Worm (Caenorhabditis elegans) whole organism, L4 larva: ENCODE results near the gene pgap-3.

ENCODE experiments used
- R02D3.7 ChIP-seq: fragments of 150-350 bp; sonication (generic microtip); optimal IDR thresholded peaks from 3 replicates; lab custom pipeline; 2014; ENCODE audit warnings: missing biosample characterization, missing genetic modification characterization
- Y48G9A.11 ChIP-seq: fragments of 200-800 bp; sonication (Bioruptor generic); IDR thresholded peaks from 2 replicates; pipeline ENCODE4 v1.3.6; 2022; ENCODE audit warnings: missing genetic modification reagents, missing genetic modification characterization, missing compliant biosample characterization
- ZK337.2 ChIP-seq: fragments of 200-800 bp; sonication (Bioruptor generic); IDR thresholded peaks from 2 replicates; pipeline ENCODE4 v1.3.6; 2022; ENCODE audit warnings: missing genetic modification reagents, missing genetic modification characterization, missing compliant biosample characterization
- ZK546.5 ChIP-seq, 2 experiments: sonication (generic microtip); optimal IDR thresholded peaks; 2 replicates each; lab custom pipeline; 2017; ENCODE audit warnings: missing biosample characterization in 2 of 2, missing genetic modification characterization in 2 of 2
- aha-1 ChIP-seq: fragments of 150-350 bp; peaks from one replicate; lab custom pipeline; 2014; ENCODE audit warnings: missing biosample characterization, missing genetic modification characterization
- ama-1 ChIP-seq: fragments of 150-350 bp; optimal IDR thresholded peaks from 2 replicates; lab custom pipeline; 2014; ENCODE audit warnings: inconsistent platforms, mixed read lengths
- ceh-28 ChIP-seq: fragments of 150-350 bp; optimal IDR thresholded peaks from 2 replicates; lab custom pipeline; 2014; ENCODE audit warnings: missing biosample characterization, missing genetic modification reagents, missing genetic modification characterization
- ceh-82 ChIP-seq: sonication (generic microtip); optimal IDR thresholded peaks from 2 replicates; lab custom pipeline; 2017; ENCODE audit warnings: missing biosample characterization, missing genetic modification characterization
- cey-2 ChIP-seq: sonication (generic microtip); optimal IDR thresholded peaks from 3 replicates; lab custom pipeline; 2017; ENCODE audit warnings: missing genetic modification characterization, mild to moderate bottlenecking, missing compliant biosample characterization, antibody characterized with exemption, borderline replicate concordance; ENCODE audit not compliant: insufficient read depth
- daf-19 ChIP-seq: fragments of 200-800 bp; sonication (Bioruptor generic); conservative IDR thresholded peaks from 2 replicates; pipeline ENCODE4 v1.3.6; 2022; ENCODE audit warnings: missing genetic modification characterization, missing compliant biosample characterization
- dmd-6 ChIP-seq: fragments of 200-800 bp; sonication (Bioruptor generic); IDR thresholded peaks from 2 replicates; pipeline ENCODE4 v1.3.6; 2022; ENCODE audit warnings: missing genetic modification reagents, missing genetic modification characterization, missing compliant biosample characterization
- dmd-8 ChIP-seq: fragments of 200-800 bp; sonication (Bioruptor generic); IDR thresholded peaks from 2 replicates; pipeline ENCODE4 v1.3.6; 2022; ENCODE audit warnings: missing genetic modification characterization, missing compliant biosample characterization
- dpl-1 ChIP-seq: fragments of 150-350 bp; optimal IDR thresholded peaks from 2 replicates; lab custom pipeline; 2014; ENCODE audit warnings: missing biosample characterization, missing genetic modification reagents, missing genetic modification characterization
- duxl-1 ChIP-seq: sonication (generic microtip); optimal IDR thresholded peaks from 2 replicates; lab custom pipeline; 2016; ENCODE audit warnings: mild to moderate bottlenecking, missing genetic modification characterization, moderate library complexity, missing compliant biosample characterization; ENCODE audit not compliant: poor library complexity
- dve-1 ChIP-seq: sonication (generic microtip); optimal IDR thresholded peaks from 2 replicates; lab custom pipeline; 2017; ENCODE audit warnings: antibody characterized with exemption, mild to moderate bottlenecking, missing genetic modification characterization, missing compliant biosample characterization; ENCODE audit not compliant: insufficient read depth
- egl-27 ChIP-seq: sonication (generic microtip); optimal IDR thresholded peaks from 3 replicates; lab custom pipeline; 2017; ENCODE audit warnings: missing biosample characterization, missing genetic modification reagents, missing genetic modification characterization
- hlh-11 ChIP-seq: fragments of 200-800 bp; sonication (Bioruptor generic); optimal IDR thresholded peaks from 2 replicates; lab custom pipeline; 2018; ENCODE audit warnings: mild to moderate bottlenecking, missing genetic modification characterization, missing compliant biosample characterization
- hlh-30 ChIP-seq: sonication (generic microtip); optimal IDR thresholded peaks from 2 replicates; lab custom pipeline; 2017; ENCODE audit warnings: antibody characterized with exemption, mild to moderate bottlenecking, missing genetic modification characterization, missing compliant biosample characterization; ENCODE audit not compliant: insufficient read depth
- hmg-1.1 ChIP-seq: fragments of 200-800 bp; sonication (Bioruptor generic); IDR thresholded peaks from 2 replicates; pipeline ENCODE4 v1.3.6; 2022; ENCODE audit warnings: missing genetic modification reagents, missing genetic modification characterization, missing compliant biosample characterization
- jun-1 ChIP-seq: fragments of 150-350 bp; optimal IDR thresholded peaks from 2 replicates; lab custom pipeline; 2014; ENCODE audit warnings: missing biosample characterization, missing genetic modification reagents, missing genetic modification characterization
- lin-38 ChIP-seq: fragments of 200-800 bp; sonication (Bioruptor generic); IDR thresholded peaks from 2 replicates; pipeline ENCODE4 v1.3.6; 2022; ENCODE audit warnings: missing genetic modification reagents, missing genetic modification characterization, missing compliant biosample characterization
- madf-5 ChIP-seq, 2 experiments: fragments of 200-800 bp; sonication (Bioruptor generic); IDR thresholded peaks; 2 replicates each; pipeline ENCODE4 v1.3.6; 2022; ENCODE audit warnings: missing compliant biosample characterization in 2 of 2, missing genetic modification characterization in 2 of 2
- madf-9 ChIP-seq: fragments of 200-800 bp; sonication (Bioruptor generic); conservative IDR thresholded peaks from 2 replicates; pipeline ENCODE4 v1.3.6; 2022; ENCODE audit warnings: missing genetic modification reagents, missing genetic modification characterization, missing compliant biosample characterization
- mdl-1 ChIP-seq, 2 experiments: fragments of 150-350 bp in 1 of 2; sonication (generic microtip) in 1 of 2; optimal IDR thresholded peaks; 2 replicates each; lab custom pipeline; 2014 to 2017; ENCODE audit warnings: missing biosample characterization in 2 of 2, missing genetic modification characterization in 2 of 2
- mes-2 ChIP-seq: sonication (generic microtip); optimal IDR thresholded peaks from 2 replicates; lab custom pipeline; 2016; ENCODE audit warnings: missing genotype, mild to moderate bottlenecking, missing genetic modification characterization, missing compliant biosample characterization; ENCODE audit not compliant: poor library complexity, severe bottlenecking
- mxl-2 ChIP-seq: fragments of 200-800 bp; sonication (Bioruptor generic); conservative IDR thresholded peaks from 2 replicates; pipeline ENCODE4 v1.3.6; 2022; ENCODE audit warnings: missing genetic modification reagents, missing genetic modification characterization, missing compliant biosample characterization
- mxl-3 ChIP-seq: fragments of 200-800 bp; sonication (Bioruptor generic); optimal IDR thresholded peaks from 2 replicates; lab custom pipeline; 2018; ENCODE audit warnings: mild to moderate bottlenecking, missing genetic modification characterization, missing compliant biosample characterization
- nhr-77 ChIP-seq: fragments of 150-350 bp; optimal IDR thresholded peaks from 2 replicates; lab custom pipeline; 2014; ENCODE audit warnings: missing biosample characterization, missing genetic modification characterization
- pha-4 ChIP-seq, 2 experiments: fragments of 150-350 bp in 1 of 2; fragments of 200-800 bp in 1 of 2; sonication (Bioruptor generic) in 1 of 2; IDR thresholded peaks in 1 of 2; optimal IDR thresholded peaks in 1 of 2; 2 replicates each; pipeline versions ENCODE4 v1.3.6 to Lab custom; 2014 to 2022; ENCODE audit warnings: missing genetic modification characterization in 2 of 2, missing genetic modification reagents in 2 of 2, missing biosample characterization in 1 of 2, missing compliant biosample characterization in 1 of 2
- rbr-2 ChIP-seq: sonication (generic microtip); optimal IDR thresholded peaks from 2 replicates; lab custom pipeline; 2016; ENCODE audit warnings: missing genotype, missing genetic modification characterization, missing compliant biosample characterization
- set-16 ChIP-seq: fragments of 200-800 bp; sonication (Bioruptor generic); IDR thresholded peaks from 2 replicates; pipeline ENCODE4 v1.3.6; 2022; ENCODE audit warnings: missing genetic modification reagents, missing genetic modification characterization, missing compliant biosample characterization
- snpc-4 ChIP-seq: fragments of 150-350 bp; optimal IDR thresholded peaks from 2 replicates; lab custom pipeline; 2014; ENCODE audit warnings: missing biosample characterization, missing genetic modification characterization
- unc-62 ChIP-seq, 3 experiments: fragments of 150-350 bp in 1 of 3; sonication (generic microtip); optimal IDR thresholded peaks in 2 of 3; peaks in 1 of 3; 1 replicate in 1 of 3; 2 replicates in 2 of 3; lab custom pipeline; 2014 to 2017; ENCODE audit warnings: missing biosample characterization in 3 of 3, missing genetic modification characterization in 3 of 3, missing genetic modification reagents in 3 of 3, missing genotype in 1 of 3

Gene pgap-3

DNA sequence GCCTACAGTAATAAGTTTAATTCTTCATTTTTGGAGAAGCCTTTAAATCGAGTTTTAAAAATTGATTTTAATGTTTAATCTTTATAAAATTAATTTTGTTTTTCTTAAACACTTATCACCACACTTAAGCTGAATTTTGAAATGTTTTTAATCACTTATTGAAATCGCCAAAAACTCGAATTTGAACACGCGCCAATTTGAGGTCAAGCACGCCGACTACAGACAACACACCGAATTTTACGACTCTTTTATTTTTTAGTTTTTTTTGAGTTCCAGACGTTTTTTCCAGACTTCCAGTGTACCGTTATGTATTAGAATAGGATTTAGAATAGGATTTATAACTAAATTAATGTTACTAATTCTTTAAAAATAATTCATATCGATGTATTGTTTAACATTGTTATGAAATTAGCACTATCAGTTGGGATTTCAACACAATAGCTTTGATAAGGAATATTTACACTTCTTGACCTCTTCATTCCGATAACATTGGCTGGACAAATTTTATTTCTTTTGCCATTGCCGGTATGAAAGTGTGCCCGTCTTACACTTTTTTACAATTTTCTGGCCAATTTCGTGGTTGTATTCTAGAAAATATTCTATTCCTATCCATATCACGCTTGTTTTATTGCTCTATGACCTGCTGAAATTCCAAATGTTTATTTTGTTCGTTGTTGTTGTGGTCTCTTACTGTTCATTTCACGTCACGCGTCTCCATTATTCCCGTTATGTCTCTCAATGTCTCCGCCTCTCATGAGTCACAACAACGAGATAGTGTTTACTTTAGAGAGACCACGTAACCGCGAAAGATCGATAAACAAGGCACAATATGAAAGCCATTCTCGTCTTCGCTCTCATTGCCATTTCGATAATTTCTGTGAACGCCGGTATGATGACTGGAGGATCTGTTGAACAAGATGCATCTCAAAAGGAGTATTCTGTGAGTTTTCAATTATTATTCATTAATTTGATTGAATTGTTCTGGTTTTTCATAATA lies 4.1 kb downstream of the pgap-3 start, which contains the start of gene cpi-2 (continued):
- TF ChIP-seq hlh-30 (tag; lab: Kevin White, UChicago) = peak; percentile 87
- no peak for TF ChIP-seq pha-4 (GFP tag; IDR thresholded peaks at IDR 0.05; lab: Robert Waterston, UW)
- peak; percentile 67 for TF ChIP-seq pha-4 (tag; optimal IDR thresholded peaks at IDR 0.05; lab: Kevin White, UChicago)
- peak; percentile 47 for TF ChIP-seq dmd-6 (GFP tag; lab: Robert Waterston, UW)
- peak; percentile 64 for TF ChIP-seq hmg-1.1
- TF ChIP-seq mdl-1 (tag; optimal IDR thresholded peaks at IDR 0.05; lab: Kevin White, UChicago) = peak in 1 of 2 experiments; percentile 38
- no peak for TF ChIP-seq Y48G9A.11 (GFP tag; lab: Robert Waterston, UW)
- peak; percentile 24 for TF ChIP-seq ama-1 (lab: Kevin White, UChicago)
- peak; percentile 67 for TF ChIP-seq ceh-28 (tag; lab: Kevin White, UChicago)
- TF ChIP-seq hlh-11 (tag; lab: Kevin White, UChicago) = peak; percentile 72
- TF ChIP-seq dve-1 = peak; percentile 77
- peak; percentile 23 for TF ChIP-seq mxl-3 (GFP tag; lab: Kevin White, UChicago)
- peak; percentile 54 for TF ChIP-seq mes-2 (tag; lab: Kevin White, UChicago)

DNA sequence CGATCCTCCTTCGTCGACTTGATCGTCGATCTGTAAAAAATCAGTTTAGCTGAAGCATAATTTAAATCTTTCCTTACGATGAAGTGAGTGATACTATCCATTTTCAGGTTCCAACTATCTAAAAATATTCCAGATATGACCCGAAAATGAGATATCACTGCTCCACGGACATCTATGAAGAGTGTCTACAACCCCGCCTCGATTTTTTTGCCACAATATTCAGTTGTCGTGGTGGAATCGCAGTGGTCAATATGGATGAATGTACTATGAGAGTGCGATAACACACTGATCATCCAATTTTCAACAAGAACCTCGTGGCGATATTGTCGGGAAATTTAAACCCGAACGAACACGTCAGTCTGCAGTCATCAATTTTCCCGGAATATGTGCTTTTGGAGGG lies 6.3 kb downstream of the pgap-3 start, which contains the start of gene R01B10.2:
Gene R01B10.2, minus strand, starts transcription at position 101 of the 400 bp plus-strand sequence.
- peak in 1 of 2 experiments; percentile 71 for TF ChIP-seq unc-62 (GFP tag; optimal IDR thresholded peaks at IDR 0.05 in 1 of 2; lab: Kevin White, UChicago)
- TF ChIP-seq unc-62 (tag; optimal IDR thresholded peaks at IDR 0.05; lab: Kevin White, UChicago) = no peak
- no peak for TF ChIP-seq mes-2 (tag; lab: Kevin White, UChicago)

ce11 chrV:6038405-6039151 lies 9.1 kb downstream of the pgap-3 start, which contains the start of gene F29G9.1:
Gene F29G9.1 (plus strand): TSS chrV:6039101.
- TF ChIP-seq set-16 (GFP tag; lab: Robert Waterston, UW) = peak; percentile 50; the same call in 1 of the 2 replicates

DNA sequence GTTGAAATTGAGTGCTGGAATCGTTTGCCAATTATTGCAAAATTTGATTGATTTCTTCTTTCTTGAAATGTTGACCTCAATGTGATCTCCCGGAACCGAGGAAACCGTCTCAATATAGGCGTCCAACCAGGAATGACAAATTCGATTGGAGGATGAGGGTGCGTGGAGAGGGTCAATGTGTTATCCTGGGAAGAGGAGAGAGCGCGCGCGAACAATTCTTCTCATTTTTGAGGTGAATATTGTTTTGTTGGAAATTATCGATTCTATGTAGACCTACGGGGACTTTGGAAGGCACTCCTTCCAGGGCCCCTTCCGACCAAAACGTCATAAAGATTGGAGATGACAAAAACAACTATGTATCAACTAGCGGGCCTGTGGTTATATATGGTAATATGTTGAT lies 11.2 kb downstream of the pgap-3 start:
- TF ChIP-seq madf-5 (GFP tag; IDR thresholded peaks at IDR 0.05; lab: Robert Waterston, UW) (no peak), rbr-2 (tag; lab: Kevin White, UChicago) (no peak), dmd-8 (no peak), egl-27 (tag; lab: Kevin White, UChicago) (no peak), snpc-4 (no peak), cey-2 (tag; lab: Kevin White, UChicago) (no peak), hlh-11 (tag; lab: Kevin White, UChicago) (no peak), mxl-2 (GFP tag; lab: Robert Waterston, UW) (no peak), aha-1 (tag; lab: Kevin White, UChicago) (no peak), dpl-1 (GFP tag; lab: Kevin White, UChicago) (no peak), R02D3.7 (no peak), duxl-1 (tag; lab: Kevin White, UChicago) (no peak), ZK546.5 (tag; optimal IDR thresholded peaks at IDR 0.05; lab: Kevin White, UChicago) (no peak), ceh-82 (tag; lab: Kevin White, UChicago) (no peak), jun-1 (no peak), lin-38 (GFP tag; lab: Robert Waterston, UW) (no peak), daf-19 (no peak), ZK337.2 (no peak), madf-9 (no peak), nhr-77 (tag; lab: Kevin White, UChicago) (no peak)
